Worm (Caenorhabditis elegans) whole organism, young adult: ENCODE data around the gene clec-161.

Experiments used
- D2030.7 ChIP-seq: fragments of 200-800 bp; sonication (Bioruptor generic); IDR thresholded peaks from 2 replicates; pipeline ENCODE4 v1.3.6; 2022; ENCODE audit warnings: missing genetic modification reagents, missing genetic modification characterization, missing compliant biosample characterization
- F22D6.2 ChIP-seq: sonication (generic microtip); optimal IDR thresholded peaks from 2 replicates; lab custom pipeline; 2016; ENCODE audit warnings: mild to moderate bottlenecking, missing genetic modification characterization, missing compliant biosample characterization
- F37B4.10 ChIP-seq: fragments of 200-800 bp; sonication (Bioruptor generic); IDR thresholded peaks from 2 replicates; pipeline ENCODE4 v1.3.6; 2022; ENCODE audit warnings: missing genetic modification characterization, missing compliant biosample characterization
- K11D2.4 ChIP-seq: fragments of 200-800 bp; sonication (Bioruptor generic); IDR thresholded peaks from 2 replicates; pipeline ENCODE4 v1.3.6; 2022; ENCODE audit warnings: missing genetic modification reagents, missing genetic modification characterization, missing compliant biosample characterization
- T07F8.4 ChIP-seq: sonication (generic microtip); optimal IDR thresholded peaks from 2 replicates; lab custom pipeline; 2016; ENCODE audit warnings: mild to moderate bottlenecking, missing genetic modification characterization, moderate library complexity, missing compliant biosample characterization
- Y53G8AR.9 ChIP-seq: fragments of 200-800 bp; sonication (Bioruptor generic); conservative IDR thresholded peaks from 2 replicates; pipeline ENCODE4 v1.3.6; 2022; ENCODE audit warnings: missing genetic modification reagents, missing genetic modification characterization, missing compliant biosample characterization
- atf-7 ChIP-seq: sonication (generic microtip); optimal IDR thresholded peaks from 2 replicates; lab custom pipeline; 2017; ENCODE audit warnings: mild to moderate bottlenecking, missing genetic modification characterization, missing compliant biosample characterization
- attf-6 ChIP-seq: fragments of 200-800 bp; sonication (Bioruptor generic); IDR thresholded peaks from 2 replicates; pipeline ENCODE4 v1.3.6; 2022; ENCODE audit warnings: missing genetic modification reagents, missing genetic modification characterization, missing compliant biosample characterization
- cebp-1 ChIP-seq, 2 experiments: fragments of 200-800 bp in 1 of 2; sonication (Bioruptor generic) in 1 of 2; sonication (generic microtip) in 1 of 2; IDR thresholded peaks in 1 of 2; optimal IDR thresholded peaks in 1 of 2; 2 replicates each; pipeline versions ENCODE4 v1.3.6 to Lab custom; 2017 to 2022; ENCODE audit warnings: missing compliant biosample characterization in 2 of 2, missing genetic modification characterization in 2 of 2, mild to moderate bottlenecking in 1 of 2, missing genetic modification reagents in 1 of 2, moderate library complexity in 1 of 2
- ceh-40 ChIP-seq: fragments of 200-800 bp; sonication (Bioruptor generic); IDR thresholded peaks from 2 replicates; pipeline ENCODE4 v1.3.6; 2022; ENCODE audit warnings: missing genetic modification characterization, missing compliant biosample characterization
- ceh-79 ChIP-seq: sonication (generic microtip); optimal IDR thresholded peaks from 2 replicates; lab custom pipeline; 2017; ENCODE audit warnings: mild to moderate bottlenecking, missing genetic modification characterization, missing compliant biosample characterization
- dox-1 ChIP-seq: fragments of 200-800 bp; sonication (Bioruptor generic); IDR thresholded peaks from 2 replicates; pipeline ENCODE4 v1.3.6; 2022; ENCODE audit warnings: missing genetic modification reagents, missing genetic modification characterization, missing compliant biosample characterization
- efl-1 ChIP-seq: fragments of 150-350 bp; optimal IDR thresholded peaks from 2 replicates; lab custom pipeline; 2014; ENCODE audit warnings: missing biosample characterization, missing genetic modification reagents, missing genetic modification characterization
- egrh-3 ChIP-seq: fragments of 200-800 bp; sonication (Bioruptor generic); IDR thresholded peaks from 2 replicates; pipeline ENCODE4 v1.3.6; 2022; ENCODE audit warnings: missing genetic modification reagents, missing genetic modification characterization, missing compliant biosample characterization
- ets-4 ChIP-seq: fragments of 200-800 bp; sonication (Bioruptor generic); optimal IDR thresholded peaks from 2 replicates; lab custom pipeline; 2018; ENCODE audit warnings: mild to moderate bottlenecking, missing genetic modification characterization, missing compliant biosample characterization
- fkh-3 ChIP-seq: sonication (generic microtip); optimal IDR thresholded peaks from 2 replicates; lab custom pipeline; 2016; ENCODE audit warnings: mild to moderate bottlenecking, missing genetic modification characterization, missing compliant biosample characterization
- let-607 ChIP-seq, 2 experiments: fragments of 200-800 bp in 1 of 2; sonication (Bioruptor generic) in 1 of 2; sonication (generic microtip) in 1 of 2; optimal IDR thresholded peaks; 2 replicates each; lab custom pipeline; 2016 to 2018; ENCODE audit warnings: mild to moderate bottlenecking in 2 of 2, missing compliant biosample characterization in 2 of 2, missing genetic modification characterization in 2 of 2, moderate library complexity in 2 of 2, missing genotype in 1 of 2
- lin-35 ChIP-seq, 3 experiments: fragments of 150-350 bp in 2 of 3; sonication (generic microtip) in 1 of 3; optimal IDR thresholded peaks; 2 replicates each; lab custom pipeline; 2014 to 2018; ENCODE audit warnings: missing biosample characterization in 3 of 3, missing genetic modification characterization in 3 of 3, missing genetic modification reagents in 3 of 3
- lsl-1 ChIP-seq: fragments of 200-800 bp; sonication (Bioruptor generic); optimal IDR thresholded peaks from 2 replicates; lab custom pipeline; 2018; ENCODE audit warnings: mild to moderate bottlenecking, missing genetic modification characterization, moderate library complexity, missing compliant biosample characterization
- madf-3 ChIP-seq: fragments of 200-800 bp; sonication (Bioruptor generic); IDR thresholded peaks from 2 replicates; pipeline ENCODE4 v1.3.6; 2022; ENCODE audit warnings: missing genetic modification reagents, missing genetic modification characterization, missing compliant biosample characterization
- mel-28 ChIP-seq: sonication (generic microtip); optimal IDR thresholded peaks from 2 replicates; lab custom pipeline; 2016; ENCODE audit warnings: borderline replicate concordance, mild to moderate bottlenecking, missing genetic modification characterization, missing compliant biosample characterization
- nhr-179 ChIP-seq: sonication (generic microtip); optimal IDR thresholded peaks from 2 replicates; lab custom pipeline; 2016; ENCODE audit warnings: mild to moderate bottlenecking, missing genetic modification characterization, missing compliant biosample characterization
- nhr-80 ChIP-seq: sonication (generic microtip); optimal IDR thresholded peaks from 2 replicates; lab custom pipeline; 2016; ENCODE audit warnings: missing genetic modification characterization, missing compliant biosample characterization
- snpc-1.1 ChIP-seq: sonication (generic microtip); optimal IDR thresholded peaks from 2 replicates; lab custom pipeline; 2017; ENCODE audit warnings: missing genetic modification characterization, mild to moderate bottlenecking, missing compliant biosample characterization, antibody characterized with exemption, moderate library complexity, missing genotype, missing genetic modification reagents; ENCODE audit not compliant: insufficient read depth
- snpc-3.4 ChIP-seq: sonication (generic microtip); optimal IDR thresholded peaks from 2 replicates; lab custom pipeline; 2017; ENCODE audit warnings: missing genetic modification characterization, mild to moderate bottlenecking, missing compliant biosample characterization, antibody characterized with exemption, moderate library complexity, missing genotype, missing genetic modification reagents
- zfh-2 ChIP-seq: fragments of 200-800 bp; sonication (Bioruptor generic); conservative IDR thresholded peaks from 2 replicates; pipeline ENCODE4 v1.3.6; 2022; ENCODE audit warnings: missing genetic modification reagents, missing genetic modification characterization, missing compliant biosample characterization
- zim-3 ChIP-seq: sonication (generic microtip); optimal IDR thresholded peaks from 2 replicates; lab custom pipeline; 2017; ENCODE audit warnings: mild to moderate bottlenecking, missing genetic modification characterization, moderate library complexity, missing compliant biosample characterization
- ztf-22 ChIP-seq: fragments of 200-800 bp; sonication (Bioruptor generic); optimal IDR thresholded peaks from 2 replicates; lab custom pipeline; 2018; ENCODE audit warnings: mild to moderate bottlenecking, missing genetic modification characterization, moderate library complexity, missing compliant biosample characterization
- ztf-26 ChIP-seq: sonication (generic microtip); optimal IDR thresholded peaks from 2 replicates; lab custom pipeline; 2017; ENCODE audit warnings: missing genetic modification characterization, missing compliant biosample characterization

The clec-161 gene

ce11 chrIII:9645099-9645498 is 36.5 kb upstream of the clec-161 start:
- TF ChIP-seq ztf-22 (GFP tag; lab: Kevin White, UChicago) (no peak), atf-7 (tag; lab: Kevin White, UChicago) (no peak), dox-1 (GFP tag; lab: Robert Waterston, UW) (no peak), cebp-1 (GFP tag; IDR thresholded peaks at IDR 0.05; lab: Robert Waterston, UW) (no peak), cebp-1 (tag; optimal IDR thresholded peaks at IDR 0.05; lab: Kevin White, UChicago) (no peak), attf-6 (no peak), efl-1 (no peak), Y53G8AR.9 (GFP tag; lab: Robert Waterston, UW) (no peak), K11D2.4 (GFP tag; lab: Robert Waterston, UW) (no peak), snpc-1.1 (tag; lab: Kevin White, UChicago) (no peak), lin-35 (GFP tag; optimal IDR thresholded peaks at IDR 0.05; lab: Kevin White, UChicago) (no peak)

- TF ChIP-seq zfh-2 (GFP tag; lab: Robert Waterston, UW) = 0 out of 2 replicates have a peak, but pooled peaks have one; percentile 44
- TF ChIP-seq fkh-3 (tag; lab: Kevin White, UChicago) = no peak
- TF ChIP-seq nhr-179 = no peak
- no peak for TF ChIP-seq egrh-3
- no peak for TF ChIP-seq lsl-1 (GFP tag; lab: Kevin White, UChicago)
- TF ChIP-seq F37B4.10 = no peak
- TF ChIP-seq, all 124 proteins: peak for 1
These were observed 33.6 kb upstream of the clec-161 start for ce11 chrIII:9642110-9642509.

ce11 chrIII:9639281-9640050 is 30.9 kb upstream of the clec-161 start:
- TF ChIP-seq egrh-3 (peak; percentile 38; the same call in 1 of the 2 replicates), fkh-3 (tag; lab: Kevin White, UChicago) (no peak), T07F8.4 (no peak), ceh-40 (GFP tag; lab: Robert Waterston, UW) (no peak), ztf-22 (GFP tag; lab: Kevin White, UChicago) (no peak), zfh-2 (GFP tag; lab: Robert Waterston, UW) (peak; percentile 85), F22D6.2 (tag; lab: Kevin White, UChicago) (no peak), ztf-26 (tag; lab: Kevin White, UChicago) (no peak)

ce11 chrIII:9638159-9638754 is 29.7 kb upstream of the clec-161 start:
- TF ChIP-seq let-607 (tag; optimal IDR thresholded peaks at IDR 0.05; lab: Kevin White, UChicago) = peak; percentile 47 to 86
- 0 out of 2 replicates have a peak, but pooled peaks have one; percentile 15 for TF ChIP-seq dox-1 (GFP tag; lab: Robert Waterston, UW)
- TF ChIP-seq ceh-79 = no peak
- peak; percentile 98 for TF ChIP-seq nhr-80 (tag; lab: Kevin White, UChicago)
- TF ChIP-seq ets-4 (GFP tag; lab: Kevin White, UChicago) = peak; percentile 65

- TF ChIP-seq snpc-3.4 (tag; lab: Kevin White, UChicago) (no peak), mel-28 (no peak), zim-3 (tag; lab: Kevin White, UChicago) (no peak), D2030.7 (GFP tag; lab: Robert Waterston, UW) (no peak), madf-3 (GFP tag; lab: Robert Waterston, UW) (no peak), attf-6 (no peak)
These were observed 28.5 kb upstream of the clec-161 start, which contains the start of gene gei-13 for ce11 chrIII:9637016-9637415. Gene gei-13, minus strand, starts transcription at chrIII:9637116.
